Fruit fly (Drosophila melanogaster) S2 (cell line): ENCODE data around the gene fok.

ENCODE experiments used
- CG8478 ChIP-seq: fragments of >200 bp; optimal IDR thresholded peaks from 2 replicates; lab custom pipeline; 2018
- CTCF ChIP-seq, 2 experiments: fragments of >200 bp; optimal IDR thresholded peaks; 2 replicates each; lab custom pipeline; 2018

DNA sequence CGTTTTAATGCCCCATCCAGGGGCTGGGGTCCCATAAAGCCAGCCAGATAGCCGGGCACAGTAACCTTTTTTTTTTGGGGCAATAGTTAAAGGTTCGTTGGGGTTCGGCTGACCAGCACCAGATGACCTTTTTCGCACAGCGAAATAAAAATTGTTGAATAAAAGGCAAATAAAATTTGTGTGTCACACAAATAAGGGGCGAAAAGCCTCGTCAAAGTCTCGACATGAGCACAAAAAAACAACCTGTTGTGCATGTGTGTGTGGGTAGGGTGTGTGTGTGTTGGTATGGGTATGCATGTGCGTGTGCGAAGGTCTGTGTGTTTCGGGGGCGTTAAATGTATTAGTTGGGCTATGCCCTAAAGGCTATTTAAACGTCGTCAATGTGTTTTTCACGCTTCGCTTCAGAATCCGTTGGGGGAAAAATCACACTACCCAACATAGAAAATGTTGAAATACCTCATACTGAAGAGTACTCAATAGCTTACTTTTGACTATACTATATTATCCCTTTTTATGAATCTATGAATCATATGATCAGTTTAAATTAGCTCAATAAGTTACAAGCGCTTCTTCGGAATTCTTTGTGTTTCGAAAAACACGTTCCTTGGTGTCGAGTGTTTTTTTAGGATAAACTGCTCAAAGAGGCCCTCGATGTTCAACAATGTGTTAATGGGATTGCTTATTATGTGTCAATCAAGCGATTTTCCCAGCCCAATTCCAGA, 33.5 kb downstream of the fok start:
- TF ChIP-seq CTCF (optimal IDR thresholded peaks at IDR 0.05; lab: Kevin White, UChicago) (no peak), CG8478 (lab: Kevin White, UChicago) (no peak)
